Fruit fly (Drosophila melanogaster): ENCODE results near the gene Alg1.

Alg1 gene

dm6 chr3R:17798211-17798737 lies 12.7 kb downstream of the Alg1 start, which contains the start of gene CG7379 (continued):
- no peak for TF ChIP-seq Doc3 (GFP tag; IDR thresholded peaks at IDR 0.05; ENCODE audit: partially characterized antibody)
- peak; percentile 71 for TF ChIP-seq Bdp1 (GFP tag; optimal IDR thresholded peaks at IDR 0.05)
- peak; percentile 83 for TF ChIP-seq ttk (GFP tag; IDR thresholded peaks at IDR 0.05)
- TF ChIP-seq Aef1 (GFP tag; IDR thresholded peaks at IDR 0.05), result peak; percentile 78
- TF ChIP-seq CG12659 (GFP tag; optimal IDR thresholded peaks at IDR 0.05), result peak; percentile 95
- no peak for TF ChIP-seq tll (GFP tag; optimal IDR thresholded peaks at IDR 0.05)
- TF ChIP-seq CG7372 (GFP tag; IDR thresholded peaks at IDR 0.05), result peak; percentile 64; the same call in 1 of the 2 replicates
- peak; percentile 72 for TF ChIP-seq Taf1 (GFP tag; IDR thresholded peaks at IDR 0.05)
- peak; percentile 75 for TF ChIP-seq CG3995 (GFP tag; optimal IDR thresholded peaks at IDR 0.05)
- TF ChIP-seq Hsf (GFP tag; optimal IDR thresholded peaks at IDR 0.05), result peak; percentile 88
- TF ChIP-seq CG2120 (GFP tag; optimal IDR thresholded peaks at IDR 0.05), result peak; percentile 97
- peak; percentile 75 for TF ChIP-seq CG13296 (GFP tag; optimal IDR thresholded peaks at IDR 0.05)
- peak; percentile 22; the same call in 1 of the 2 replicates for TF ChIP-seq Adf1 (GFP tag; IDR thresholded peaks at IDR 0.05)
- TF ChIP-seq CG1792 (GFP tag; optimal IDR thresholded peaks at IDR 0.05), result peak; percentile 74
- peak; percentile 45 for TF ChIP-seq Dref (GFP tag; IDR thresholded peaks at IDR 0.05)
- peak; percentile 72 for TF ChIP-seq Nf-YC (tag; optimal IDR thresholded peaks at IDR 0.05)
- TF ChIP-seq pfk (GFP tag; optimal IDR thresholded peaks at IDR 0.05), result peak; percentile 51
- peak; percentile 82 for TF ChIP-seq CG9609 (GFP tag; optimal IDR thresholded peaks at IDR 0.05)
- no peak for TF ChIP-seq unc-4 (GFP tag; IDR thresholded peaks at IDR 0.05; ENCODE audit: partially characterized antibody)
- peak; percentile 93 for TF ChIP-seq HmgZ (tag; optimal IDR thresholded peaks at IDR 0.05)
- TF ChIP-seq Hey (tag; optimal IDR thresholded peaks at IDR 0.05), result peak; percentile 29
- peak; percentile 72 for TF ChIP-seq CG33213 (GFP tag; optimal IDR thresholded peaks at IDR 0.05)
- TF ChIP-seq Dbx (GFP tag; IDR thresholded peaks at IDR 0.05), result peak; percentile 93
- TF ChIP-seq insv (GFP tag; optimal IDR thresholded peaks at IDR 0.05), result peak in 1 of 2 experiments; percentile 73
- no peak for TF ChIP-seq zen2 (GFP tag; IDR thresholded peaks at IDR 0.05; ENCODE audit: partially characterized antibody)
- peak; percentile 44 for TF ChIP-seq ATbp (GFP tag; optimal IDR thresholded peaks at IDR 0.05)
- peak; percentile 56 for TF ChIP-seq CG6272 (GFP tag; IDR thresholded peaks at IDR 0.05)
- TF ChIP-seq jumu (GFP tag; optimal IDR thresholded peaks at IDR 0.05), result peak; percentile 80
- TF ChIP-seq CG31441 (GFP tag; IDR thresholded peaks at IDR 0.05), result peak; percentile 71
- peak; percentile 81 for TF ChIP-seq Antp (GFP tag; optimal IDR thresholded peaks at IDR 0.05)
- TF ChIP-seq Max (GFP tag; optimal IDR thresholded peaks at IDR 0.05), result peak; percentile 81
- peak; percentile 62 for TF ChIP-seq Six4 (GFP tag; optimal IDR thresholded peaks at IDR 0.05)
- TF ChIP-seq vfl (GFP tag; optimal IDR thresholded peaks at IDR 0.05), result peak; percentile 91
- peak; percentile 51 for TF ChIP-seq CG2875 (GFP tag; optimal IDR thresholded peaks at IDR 0.05)
- TF ChIP-seq Spps (tag; optimal IDR thresholded peaks at IDR 0.05), result no peak
- peak; percentile 85 for TF ChIP-seq HHEX (GFP tag; optimal IDR thresholded peaks at IDR 0.05)
- no peak for TF ChIP-seq Dfd (GFP tag; optimal IDR thresholded peaks at IDR 0.05)
- TF ChIP-seq sima (GFP tag; optimal IDR thresholded peaks at IDR 0.05), result no peak
- peak; percentile 69 for TF ChIP-seq row (GFP tag; IDR thresholded peaks at IDR 0.05)
- no peak for TF ChIP-seq CG8359 (GFP tag; optimal IDR thresholded peaks at IDR 0.05; ENCODE audit: borderline replicate concordance)
- TF ChIP-seq Trl (optimal IDR thresholded peaks at IDR 0.05), result no peak
- TF ChIP-seq Trl (GFP tag; optimal IDR thresholded peaks at IDR 0.05), result peak; percentile 80
- peak; percentile 36; the same call in 1 of the 2 replicates for TF ChIP-seq ro (GFP tag; IDR thresholded peaks at IDR 0.05)
- no peak for TF ChIP-seq CG16813 (GFP tag; IDR thresholded peaks at IDR 0.05; ENCODE audit: partially characterized antibody)
- peak; percentile 70; the same call in 2 of the 3 replicates for TF ChIP-seq CG11560 (tag; IDR thresholded peaks at IDR 0.05)
- peak; percentile 94 for TF ChIP-seq zfh2 (GFP tag; optimal IDR thresholded peaks at IDR 0.05)
- peak; percentile 85 for TF ChIP-seq CG34376 (GFP tag; optimal IDR thresholded peaks at IDR 0.05)
- no peak for TF ChIP-seq crol (GFP tag; IDR thresholded peaks at IDR 0.05)
- peak; percentile 77 for TF ChIP-seq CG13894 (tag; optimal IDR thresholded peaks at IDR 0.05)
- peak; percentile 85 for TF ChIP-seq CG9215 (GFP tag; IDR thresholded peaks at IDR 0.05)
- TF ChIP-seq CG15601 (tag; optimal IDR thresholded peaks at IDR 0.05), result peak; percentile 70
